Worm (Caenorhabditis elegans) whole organism, L2 larva: ENCODE results near the gene Y43F8C.17.

ENCODE experiments used
- ama-1 ChIP-seq: fragments of 150-350 bp; optimal IDR thresholded peaks from 2 replicates; lab custom pipeline; 2018; ENCODE audit warnings: inconsistent platforms
- ceh-82 ChIP-seq: fragments of 150-350 bp; optimal IDR thresholded peaks from 2 replicates; lab custom pipeline; 2014; ENCODE audit warnings: missing biosample characterization, missing genetic modification characterization
- lin-13 ChIP-seq: fragments of 150-350 bp; optimal IDR thresholded peaks from 2 replicates; lab custom pipeline; 2014; ENCODE audit warnings: missing biosample characterization, missing genetic modification reagents, missing genetic modification characterization
- mab-5 ChIP-seq: fragments of 150-350 bp; optimal IDR thresholded peaks from 2 replicates; lab custom pipeline; 2014; ENCODE audit warnings: missing biosample characterization, missing genetic modification characterization
- nhr-237 ChIP-seq: fragments of 150-350 bp; optimal IDR thresholded peaks from 2 replicates; lab custom pipeline; 2014; ENCODE audit warnings: missing biosample characterization, missing genetic modification characterization
- snpc-4 ChIP-seq: fragments of 150-350 bp; optimal IDR thresholded peaks from 2 replicates; lab custom pipeline; 2014; ENCODE audit warnings: missing biosample characterization, missing genetic modification characterization
- unc-55 ChIP-seq: fragments of 150-350 bp; sonication (generic microtip); optimal IDR thresholded peaks from 3 replicates; lab custom pipeline; 2014; ENCODE audit warnings: missing biosample characterization, missing genetic modification reagents, missing genetic modification characterization
- unc-62 ChIP-seq: fragments of 150-350 bp; optimal IDR thresholded peaks from 2 replicates; lab custom pipeline; 2014; ENCODE audit warnings: missing biosample characterization, missing genetic modification reagents, missing genetic modification characterization
- ztf-11 ChIP-seq: sonication (generic microtip); optimal IDR thresholded peaks from 2 replicates; lab custom pipeline; 2017; ENCODE audit warnings: missing biosample characterization, missing genetic modification characterization

DNA sequence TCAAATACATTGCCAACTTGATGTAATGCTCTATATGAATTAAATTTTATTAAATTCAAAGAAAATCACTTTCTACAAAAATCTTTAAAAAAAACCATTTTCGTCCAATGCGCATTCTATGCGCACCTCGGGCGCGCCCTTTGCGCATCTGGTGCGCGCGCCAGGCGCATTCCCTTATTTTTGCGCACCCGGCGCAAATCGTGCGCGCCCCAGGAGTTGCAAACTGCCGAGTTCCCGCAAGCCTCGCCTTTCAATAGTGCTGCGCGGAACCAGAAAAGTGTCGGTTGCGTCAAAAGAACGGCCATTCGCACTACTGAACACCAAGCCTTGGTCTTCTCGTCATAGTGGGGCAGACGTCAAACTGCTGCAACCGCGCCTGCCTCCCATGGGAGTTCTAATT, 17.8 kb downstream of the Y43F8C.17 start:
- TF ChIP-seq ceh-82 (tag; lab: Kevin White, UChicago) (no peak), ama-1 (lab: Kevin White, UChicago) (no peak), snpc-4 (tag; lab: Kevin White, UChicago) (no peak), ztf-11 (tag; lab: Kevin White, UChicago) (no peak), lin-13 (GFP tag; lab: Kevin White, UChicago) (no peak), nhr-237 (tag; lab: Kevin White, UChicago) (no peak), unc-55 (GFP tag; lab: Kevin White, UChicago) (no peak), mab-5 (tag; lab: Kevin White, UChicago) (no peak), unc-62 (GFP tag; lab: Kevin White, UChicago) (no peak)
